Worm (Caenorhabditis elegans) whole organism, mixed stage, embryonic: ENCODE measurements around the gene srh-67.
A peak's percentile ranks its signal among the peaks of the same experiment; 100 is the strongest.

ENCODE experiments used
- M03D4.4 ChIP-seq: sonication (generic microtip); optimal IDR thresholded peaks from 2 replicates; lab custom pipeline; 2017; ENCODE audit warnings: mild to moderate bottlenecking, missing genetic modification characterization, missing compliant biosample characterization
- bed-3 ChIP-seq: fragments of 200-800 bp; sonication (Bioruptor generic); optimal IDR thresholded peaks from 3 replicates; lab custom pipeline; 2018; ENCODE audit warnings: mild to moderate bottlenecking, missing genetic modification characterization, moderate library complexity, missing compliant biosample characterization
- blmp-1 ChIP-seq: fragments of 150-350 bp; optimal IDR thresholded peaks from 2 replicates; lab custom pipeline; 2014; ENCODE audit warnings: missing biosample characterization, missing genetic modification characterization
- ceh-39 ChIP-seq: fragments of 150-350 bp; optimal IDR thresholded peaks from 2 replicates; lab custom pipeline; 2014; ENCODE audit warnings: missing biosample characterization, missing genetic modification characterization
- ceh-43 ChIP-seq: fragments of 200-800 bp; sonication (Bioruptor generic); optimal IDR thresholded peaks from 2 replicates; lab custom pipeline; 2018; ENCODE audit warnings: mild to moderate bottlenecking, missing genetic modification characterization, moderate library complexity, missing compliant biosample characterization
- ceh-83 ChIP-seq: fragments of 200-800 bp; sonication (Bioruptor generic); optimal IDR thresholded peaks from 2 replicates; lab custom pipeline; 2018; ENCODE audit warnings: mild to moderate bottlenecking, missing genetic modification characterization, missing compliant biosample characterization
- ces-1 ChIP-seq: fragments of 150-350 bp; optimal IDR thresholded peaks from 2 replicates; lab custom pipeline; 2014; ENCODE audit warnings: missing biosample characterization, missing genetic modification reagents, missing genetic modification characterization
- cnd-1 ChIP-seq: fragments of 200-800 bp; sonication (Bioruptor generic); optimal IDR thresholded peaks from 2 replicates; lab custom pipeline; 2018; ENCODE audit warnings: mild to moderate bottlenecking, missing genetic modification characterization, missing compliant biosample characterization
- drap-1 ChIP-seq: fragments of 200-800 bp; sonication (Bioruptor generic); optimal IDR thresholded peaks from 3 replicates; lab custom pipeline; 2018; ENCODE audit warnings: mild to moderate bottlenecking, missing genetic modification characterization, missing compliant biosample characterization
- elt-1 ChIP-seq: sonication (generic microtip); optimal IDR thresholded peaks from 2 replicates; lab custom pipeline; 2017; ENCODE audit warnings: missing genetic modification characterization, mild to moderate bottlenecking, missing compliant biosample characterization, antibody characterized with exemption, moderate library complexity, borderline replicate concordance; ENCODE audit not compliant: insufficient read depth
- elt-3 ChIP-seq: fragments of 150-350 bp; optimal IDR thresholded peaks from 2 replicates; lab custom pipeline; 2014; ENCODE audit warnings: missing biosample characterization, missing genetic modification characterization
- flh-1 ChIP-seq: fragments of 200-800 bp; sonication (Bioruptor generic); optimal IDR thresholded peaks from 2 replicates; lab custom pipeline; 2018; ENCODE audit warnings: mild to moderate bottlenecking, missing genetic modification characterization, moderate library complexity, missing compliant biosample characterization
- ham-2 ChIP-seq: fragments of 200-800 bp; sonication (Bioruptor generic); optimal IDR thresholded peaks from 2 replicates; lab custom pipeline; 2018; ENCODE audit warnings: mild to moderate bottlenecking, missing genetic modification characterization, missing compliant biosample characterization
- hlh-1 ChIP-seq: fragments of 150-350 bp; optimal IDR thresholded peaks from 2 replicates; lab custom pipeline; 2014; ENCODE audit warnings: missing biosample characterization, missing genetic modification reagents, missing genetic modification characterization
- lin-13 ChIP-seq: fragments of 150-350 bp; optimal IDR thresholded peaks from 2 replicates; lab custom pipeline; 2014; ENCODE audit warnings: missing biosample characterization, missing genetic modification characterization
- lin-32 ChIP-seq: fragments of 200-800 bp; sonication (Bioruptor generic); optimal IDR thresholded peaks from 2 replicates; lab custom pipeline; 2018; ENCODE audit warnings: mild to moderate bottlenecking, missing genetic modification characterization, missing compliant biosample characterization
- lsy-2 ChIP-seq: fragments of 150-350 bp; optimal IDR thresholded peaks from 2 replicates; lab custom pipeline; 2014; ENCODE audit warnings: missing biosample characterization, missing genetic modification characterization
- mab-5 ChIP-seq: fragments of 150-350 bp; optimal IDR thresholded peaks from 2 replicates; lab custom pipeline; 2014; ENCODE audit warnings: missing biosample characterization, missing genetic modification characterization
- mep-1 ChIP-seq: fragments of 150-350 bp; optimal IDR thresholded peaks from 2 replicates; lab custom pipeline; 2017; ENCODE audit warnings: missing biosample characterization, missing genetic modification reagents, missing genetic modification characterization, inconsistent platforms
- mls-2 ChIP-seq: sonication (generic microtip); optimal IDR thresholded peaks from 2 replicates; lab custom pipeline; 2016; ENCODE audit warnings: mild to moderate bottlenecking, missing genetic modification characterization, moderate library complexity, missing compliant biosample characterization
- nhr-12 ChIP-seq: fragments of 150-350 bp; optimal IDR thresholded peaks from 2 replicates; lab custom pipeline; 2014; ENCODE audit warnings: missing biosample characterization, missing genetic modification characterization
- nhr-2 ChIP-seq: fragments of 150-350 bp; optimal IDR thresholded peaks from 2 replicates; lab custom pipeline; 2014; ENCODE audit warnings: missing biosample characterization, missing genetic modification characterization
- nhr-237 ChIP-seq: fragments of 150-350 bp; optimal IDR thresholded peaks from 2 replicates; lab custom pipeline; 2014; ENCODE audit warnings: missing biosample characterization, missing genetic modification characterization
- nhr-28 ChIP-seq: fragments of 150-350 bp; optimal IDR thresholded peaks from 2 replicates; lab custom pipeline; 2014; ENCODE audit warnings: missing biosample characterization, missing genetic modification characterization
- nhr-76 ChIP-seq: sonication (generic microtip); optimal IDR thresholded peaks from 2 replicates; lab custom pipeline; 2017; ENCODE audit warnings: missing biosample characterization, missing genetic modification characterization
- pha-4 ChIP-seq: fragments of 150-350 bp; optimal IDR thresholded peaks from 2 replicates; lab custom pipeline; 2018; ENCODE audit warnings: missing biosample characterization, missing genetic modification reagents, missing genetic modification characterization
- sem-2 ChIP-seq: fragments of 200-800 bp; sonication (Bioruptor generic); optimal IDR thresholded peaks from 2 replicates; lab custom pipeline; 2018; ENCODE audit warnings: mild to moderate bottlenecking, missing genetic modification characterization, missing compliant biosample characterization
- snpc-4 ChIP-seq: fragments of 150-350 bp; optimal IDR thresholded peaks from 2 replicates; lab custom pipeline; 2014; ENCODE audit warnings: missing biosample characterization, missing genetic modification characterization
- sptf-1 ChIP-seq: sonication (generic microtip); optimal IDR thresholded peaks from 2 replicates; lab custom pipeline; 2017; ENCODE audit warnings: mild to moderate bottlenecking, missing genetic modification characterization, moderate library complexity, missing compliant biosample characterization
- tbx-8 ChIP-seq: fragments of 200-800 bp; sonication (Bioruptor generic); optimal IDR thresholded peaks from 2 replicates; lab custom pipeline; 2018; ENCODE audit warnings: mild to moderate bottlenecking, missing genetic modification characterization, moderate library complexity, missing compliant biosample characterization
- unc-120 ChIP-seq: sonication (generic microtip); optimal IDR thresholded peaks from 2 replicates; lab custom pipeline; 2017; ENCODE audit warnings: missing genetic modification characterization, missing compliant biosample characterization; ENCODE audit not compliant: poor library complexity, severe bottlenecking
- unc-39 ChIP-seq: fragments of 150-350 bp; optimal IDR thresholded peaks from 2 replicates; lab custom pipeline; 2014; ENCODE audit warnings: missing biosample characterization, missing genetic modification characterization
- unc-62 ChIP-seq: fragments of 150-350 bp; optimal IDR thresholded peaks from 2 replicates; lab custom pipeline; 2014; ENCODE audit warnings: missing biosample characterization, missing genetic modification reagents, missing genetic modification characterization
- zip-8 ChIP-seq: fragments of 150-350 bp; optimal IDR thresholded peaks from 2 replicates; lab custom pipeline; 2014; ENCODE audit warnings: missing biosample characterization, missing genetic modification characterization
- ztf-11 ChIP-seq: fragments of 150-350 bp; optimal IDR thresholded peaks from 2 replicates; lab custom pipeline; 2014; ENCODE audit warnings: missing biosample characterization, missing genetic modification characterization

Gene srh-67

ce11 chrII:12508650-12509049, at the start of gene srh-67:
Gene srh-67 (plus strand): TSS chrII:12508950.
- TF ChIP-seq mls-2 (tag; lab: Kevin White, UChicago) (no peak), ceh-43 (no peak), elt-1 (tag; lab: Kevin White, UChicago) (no peak), tbx-8 (GFP tag; lab: Kevin White, UChicago) (no peak), pha-4 (no peak), nhr-12 (tag; lab: Kevin White, UChicago) (no peak), nhr-2 (no peak), ces-1 (GFP tag; lab: Kevin White, UChicago) (no peak), M03D4.4 (tag; lab: Kevin White, UChicago) (no peak), hlh-1 (tag; lab: Kevin White, UChicago) (no peak)

ce11 chrII:12459422-12459821, 49.3 kb upstream of the srh-67 start, which contains the start of gene tag-281:
Gene tag-281 (plus strand): TSS chrII:12459761.
- TF ChIP-seq drap-1 (GFP tag; lab: Kevin White, UChicago) (no peak), ztf-11 (no peak), snpc-4 (tag; lab: Kevin White, UChicago) (no peak), zip-8 (tag; lab: Kevin White, UChicago) (no peak), nhr-76 (tag; lab: Kevin White, UChicago) (no peak), mab-5 (tag; lab: Kevin White, UChicago) (no peak), nhr-28 (tag; lab: Kevin White, UChicago) (no peak), M03D4.4 (tag; lab: Kevin White, UChicago) (no peak), lin-32 (no peak), tbx-8 (GFP tag; lab: Kevin White, UChicago) (no peak), hlh-1 (tag; lab: Kevin White, UChicago) (no peak), cnd-1 (tag; lab: Kevin White, UChicago) (no peak), ham-2 (GFP tag; lab: Kevin White, UChicago) (no peak), flh-1 (no peak), unc-62 (no peak), lin-13 (tag; lab: Kevin White, UChicago) (peak; percentile 9), nhr-12 (tag; lab: Kevin White, UChicago) (no peak), lsy-2 (peak; percentile 82), ceh-83 (GFP tag; lab: Kevin White, UChicago) (no peak), bed-3 (GFP tag; lab: Kevin White, UChicago) (no peak), elt-1 (tag; lab: Kevin White, UChicago) (no peak), ces-1 (GFP tag; lab: Kevin White, UChicago) (peak; percentile 70), ceh-43 (no peak), unc-39 (no peak), ceh-39 (tag; lab: Kevin White, UChicago) (peak; percentile 37), sem-2 (GFP tag; lab: Kevin White, UChicago) (no peak), nhr-237 (tag; lab: Kevin White, UChicago) (peak; percentile 54), elt-3 (tag; lab: Kevin White, UChicago) (no peak), mls-2 (tag; lab: Kevin White, UChicago) (no peak), unc-120 (no peak), blmp-1 (tag; lab: Kevin White, UChicago) (no peak), mep-1 (tag; lab: Kevin White, UChicago) (peak; percentile 72), nhr-2 (peak; percentile 38), sptf-1 (peak; percentile 25), pha-4 (peak; percentile 17)

ce11 chrII:12460602-12461453, 47.9 kb upstream of the srh-67 start, which contains the start of gene tag-280:
Gene tag-280 (plus strand): TSS chrII:12460652.
- TF ChIP-seq lin-13 (tag; lab: Kevin White, UChicago) (no peak), drap-1 (GFP tag; lab: Kevin White, UChicago) (no peak), ceh-43 (no peak), lsy-2 (no peak), nhr-76 (tag; lab: Kevin White, UChicago) (no peak), zip-8 (tag; lab: Kevin White, UChicago) (no peak), ztf-11 (no peak), blmp-1 (tag; lab: Kevin White, UChicago) (no peak), ham-2 (GFP tag; lab: Kevin White, UChicago) (no peak), pha-4 (no peak), ceh-83 (GFP tag; lab: Kevin White, UChicago) (no peak)
